Worm (Caenorhabditis elegans) whole organism, early embryonic: ENCODE data around the gene F37C12.10.

Experiments used
- B0310.2 ChIP-seq: sonication (generic microtip); optimal IDR thresholded peaks from 2 replicates; lab custom pipeline; 2016; ENCODE audit warnings: mild to moderate bottlenecking, missing genetic modification characterization, missing compliant biosample characterization
- F13C5.2 ChIP-seq: sonication (generic microtip); optimal IDR thresholded peaks from 2 replicates; lab custom pipeline; 2017; ENCODE audit warnings: mild to moderate bottlenecking, missing genetic modification characterization, inconsistent platforms, missing compliant biosample characterization
- aly-1 ChIP-seq: sonication (generic microtip); optimal IDR thresholded peaks from 2 replicates; lab custom pipeline; 2016; ENCODE audit warnings: missing genetic modification characterization, missing compliant biosample characterization
- ama-1 ChIP-seq: fragments of 150-350 bp; optimal IDR thresholded peaks from 2 replicates; lab custom pipeline; 2014
- ceh-13 ChIP-seq: fragments of 200-800 bp; sonication (Bioruptor generic); optimal IDR thresholded peaks from 2 replicates; lab custom pipeline; 2018; ENCODE audit warnings: mild to moderate bottlenecking, missing genetic modification characterization, missing compliant biosample characterization
- ceh-36 ChIP-seq: sonication (generic microtip); optimal IDR thresholded peaks from 2 replicates; lab custom pipeline; 2016; ENCODE audit warnings: missing genetic modification characterization, inconsistent platforms, missing compliant biosample characterization
- ets-7 ChIP-seq: sonication (generic microtip); optimal IDR thresholded peaks from 2 replicates; lab custom pipeline; 2016; ENCODE audit warnings: missing genotype, missing genetic modification characterization, missing compliant biosample characterization
- flt-1 ChIP-seq: fragments of 200-800 bp; sonication (Bioruptor generic); IDR thresholded peaks from 2 replicates; pipeline ENCODE4 v1.3.6; 2022; ENCODE audit warnings: missing genetic modification characterization, missing compliant biosample characterization
- hmbx-1 ChIP-seq: sonication (generic microtip); optimal IDR thresholded peaks from 2 replicates; lab custom pipeline; 2016; ENCODE audit warnings: mild to moderate bottlenecking, missing genetic modification characterization, missing compliant biosample characterization
- hmg-4 ChIP-seq: fragments of 200-800 bp; sonication (Bioruptor generic); optimal IDR thresholded peaks from 2 replicates; lab custom pipeline; 2018; ENCODE audit warnings: mild to moderate bottlenecking, missing genetic modification characterization, missing compliant biosample characterization
- hnd-1 ChIP-seq: sonication (generic microtip); optimal IDR thresholded peaks from 2 replicates; lab custom pipeline; 2016; ENCODE audit warnings: missing genetic modification characterization, missing compliant biosample characterization
- pes-1 ChIP-seq: fragments of 200-800 bp; sonication (Bioruptor generic); IDR thresholded peaks from 2 replicates; pipeline ENCODE4 v1.3.6; 2022; ENCODE audit warnings: missing genetic modification reagents, missing genetic modification characterization, missing compliant biosample characterization
- scrt-1 ChIP-seq: fragments of 200-800 bp; sonication (Bioruptor generic); IDR thresholded peaks from 2 replicates; pipeline ENCODE4 v1.3.6; 2022; ENCODE audit warnings: missing genetic modification characterization, missing compliant biosample characterization
- sea-1 ChIP-seq: fragments of 200-800 bp; sonication (Bioruptor generic); conservative IDR thresholded peaks from 2 replicates; pipeline ENCODE4 v1.3.6; 2022; ENCODE audit warnings: missing genetic modification characterization, missing compliant biosample characterization
- tbx-11 ChIP-seq: fragments of 200-800 bp; sonication (Bioruptor generic); IDR thresholded peaks from 2 replicates; pipeline ENCODE4 v1.3.6; 2022; ENCODE audit warnings: missing genetic modification characterization, missing compliant biosample characterization
- tbx-37 ChIP-seq: fragments of 200-800 bp; sonication (Bioruptor generic); conservative IDR thresholded peaks from 2 replicates; pipeline ENCODE4 v1.3.6; 2022; ENCODE audit warnings: missing genetic modification reagents, missing genetic modification characterization, missing compliant biosample characterization
- tra-4 ChIP-seq: sonication (generic microtip); optimal IDR thresholded peaks from 2 replicates; lab custom pipeline; 2017; ENCODE audit warnings: missing genetic modification characterization, missing compliant biosample characterization

The F37C12.10 gene

DNA sequence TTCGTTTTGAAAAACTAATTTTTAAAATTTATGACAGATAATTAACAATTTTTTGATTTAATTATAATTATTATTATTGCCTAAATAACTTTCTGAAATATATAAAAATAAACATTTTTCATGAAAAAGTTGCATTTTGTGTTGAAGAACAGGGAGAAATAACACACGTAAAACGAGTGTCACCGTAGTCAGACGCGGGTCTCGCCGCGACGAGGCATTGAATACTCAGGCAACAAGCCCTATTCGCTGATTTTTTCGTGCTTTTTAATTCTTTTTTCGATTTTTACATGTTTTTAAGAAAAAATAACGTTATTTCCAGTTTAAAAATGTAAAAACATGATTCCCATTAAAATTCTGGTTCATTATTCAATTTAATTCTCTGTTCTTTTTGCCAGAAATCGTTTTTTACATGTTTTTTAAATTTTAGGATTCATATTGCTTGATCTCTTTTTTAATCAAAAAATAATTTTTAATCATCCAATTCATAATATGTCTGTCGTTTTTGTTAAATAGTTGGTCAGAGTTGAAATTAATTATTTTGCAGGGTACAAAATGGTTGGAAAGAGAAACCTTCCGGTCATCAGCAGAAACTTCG is 19.8 kb upstream of the F37C12.10 start, which contains the start of gene rpl-6:
Gene rpl-6 (plus strand): TSS at position 545 of the 595 bp plus-strand sequence.
- TF ChIP-seq ets-7 (tag; lab: Kevin White, UChicago) (no peak), F13C5.2 (peak; percentile 69), sea-1 (GFP tag; lab: Robert Waterston, UW) (no peak), hnd-1 (no peak), aly-1 (no peak), ceh-13 (GFP tag; lab: Kevin White, UChicago) (no peak), ceh-36 (no peak)

DNA sequence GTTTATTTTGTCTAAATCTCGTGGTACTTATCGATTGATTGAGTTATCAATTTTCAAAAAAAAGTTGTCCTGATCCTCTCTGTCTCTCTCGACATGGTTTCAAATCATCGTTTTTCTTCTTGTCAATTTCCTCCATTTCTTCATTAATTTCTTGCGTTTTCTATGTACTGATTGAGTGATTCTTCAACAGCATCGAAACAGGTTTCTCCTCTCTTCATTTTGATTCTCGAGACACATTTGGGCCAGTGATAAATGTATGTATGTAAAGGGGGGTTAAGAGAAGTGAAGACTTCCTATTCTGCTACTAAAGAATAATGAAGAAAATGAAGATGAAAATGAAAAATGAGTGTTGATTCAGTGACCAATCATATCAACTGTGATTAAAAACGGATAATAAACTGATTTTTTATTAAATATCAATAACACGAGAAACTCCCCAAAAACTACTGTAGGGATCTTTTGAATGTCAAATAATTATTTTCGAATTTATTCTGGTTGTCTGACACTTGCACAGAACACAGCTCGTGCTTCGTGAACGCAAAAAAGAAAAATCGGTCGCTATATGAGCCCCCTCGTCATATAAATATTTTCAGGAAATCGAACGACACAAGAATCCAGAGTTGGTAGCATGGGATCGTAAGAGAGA is 15.1 kb upstream of the F37C12.10 start:
- no peak for TF ChIP-seq tbx-37 (GFP tag; lab: Robert Waterston, UW)
- no peak for TF ChIP-seq flt-1 (GFP tag; lab: Robert Waterston, UW)
- TF ChIP-seq tra-4 (tag; lab: Kevin White, UChicago) = no peak
- TF ChIP-seq B0310.2 = no peak
- TF ChIP-seq pes-1 = no peak
- TF ChIP-seq ceh-13 (GFP tag; lab: Kevin White, UChicago) = no peak
- TF ChIP-seq aly-1 = no peak
- no peak for TF ChIP-seq tbx-11 (GFP tag; lab: Robert Waterston, UW)
- TF ChIP-seq ama-1 = no peak
- TF ChIP-seq ceh-36 = no peak
- no peak for TF ChIP-seq scrt-1 (GFP tag; lab: Robert Waterston, UW)
- no peak for TF ChIP-seq F13C5.2
- TF ChIP-seq hnd-1 = no peak
- TF ChIP-seq hmbx-1 (tag; lab: Kevin White, UChicago) = no peak
- TF ChIP-seq ets-7 (tag; lab: Kevin White, UChicago) = no peak
- TF ChIP-seq hmg-4 = no peak
- TF ChIP-seq sea-1 (GFP tag; lab: Robert Waterston, UW) = no peak

DNA sequence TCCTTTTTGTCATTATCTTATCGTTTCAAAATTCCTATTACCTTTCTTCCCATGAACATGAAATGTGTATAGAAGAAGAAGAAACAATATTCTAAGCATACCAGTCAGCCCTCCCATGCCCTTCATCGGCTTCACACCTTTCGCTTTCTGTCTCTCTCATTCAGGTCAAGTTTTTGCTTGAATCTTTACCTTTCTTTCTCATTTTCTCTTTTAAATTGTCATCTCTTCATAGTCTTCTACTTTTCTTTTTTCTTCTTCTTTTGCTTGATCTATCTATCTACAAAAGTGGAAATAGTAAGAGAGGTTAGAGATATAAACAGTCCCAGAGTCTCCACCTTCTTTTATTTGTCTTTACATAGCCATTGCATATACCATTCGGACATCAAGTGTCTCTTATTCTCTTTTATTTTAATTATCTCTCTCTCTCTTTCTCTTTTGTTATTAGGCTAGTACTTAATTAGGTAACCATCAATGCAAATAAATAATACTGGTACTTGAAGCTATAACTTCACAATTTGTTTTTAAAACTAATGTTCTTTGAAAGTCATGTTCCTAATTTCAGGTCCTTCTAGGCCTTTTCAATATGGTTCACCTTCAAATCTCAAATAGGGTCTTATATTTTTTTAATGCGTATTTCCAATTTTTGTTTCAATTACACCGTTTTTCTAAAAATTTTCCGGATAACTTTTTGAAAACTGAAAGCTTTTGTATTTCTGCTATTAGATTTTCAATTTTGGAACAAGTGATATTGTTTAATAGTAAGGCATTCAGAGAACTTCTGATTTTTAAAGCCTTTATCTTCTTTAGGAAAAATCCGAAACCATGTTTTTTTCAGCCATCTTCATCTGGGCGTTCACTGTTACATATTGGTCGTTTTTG is 13.4 kb upstream of the F37C12.10 start, which contains the start of gene dpy-31:
Gene dpy-31 (plus strand): TSS at position 829 of the 879 bp plus-strand sequence.
- no peak for TF ChIP-seq tbx-11 (GFP tag; lab: Robert Waterston, UW)
- no peak for TF ChIP-seq scrt-1 (GFP tag; lab: Robert Waterston, UW)
- TF ChIP-seq ets-7 (tag; lab: Kevin White, UChicago) = no peak
- no peak for TF ChIP-seq hmg-4
- TF ChIP-seq ama-1 = no peak
- no peak for TF ChIP-seq ceh-36
- TF ChIP-seq hnd-1 = no peak
- no peak for TF ChIP-seq B0310.2
- TF ChIP-seq aly-1 = no peak
- TF ChIP-seq tbx-37 (GFP tag; lab: Robert Waterston, UW) = no peak
- no peak for TF ChIP-seq F13C5.2
- no peak for TF ChIP-seq hmbx-1 (tag; lab: Kevin White, UChicago)

DNA sequence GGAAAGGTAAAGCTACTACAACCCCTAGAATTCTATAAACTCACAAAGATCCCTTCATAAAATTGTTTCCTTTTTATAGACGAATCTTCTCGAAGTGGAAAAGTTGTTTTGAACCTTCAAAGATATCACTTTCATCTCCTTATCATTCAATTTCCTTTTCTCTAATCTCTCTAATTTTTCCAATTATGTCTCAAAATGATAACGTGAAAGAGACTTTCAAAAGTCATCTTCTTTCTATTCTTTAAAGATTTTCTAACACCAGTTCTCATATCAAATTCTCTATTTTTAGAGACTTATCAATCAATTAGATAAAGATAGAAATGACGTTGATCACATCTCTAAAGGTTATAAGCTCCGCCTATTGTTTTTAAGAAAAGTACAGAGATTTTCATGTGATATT is 11.3 kb upstream of the F37C12.10 start:
- TF ChIP-seq tra-4 (tag; lab: Kevin White, UChicago) = no peak
- TF ChIP-seq ets-7 (tag; lab: Kevin White, UChicago) = no peak

DNA sequence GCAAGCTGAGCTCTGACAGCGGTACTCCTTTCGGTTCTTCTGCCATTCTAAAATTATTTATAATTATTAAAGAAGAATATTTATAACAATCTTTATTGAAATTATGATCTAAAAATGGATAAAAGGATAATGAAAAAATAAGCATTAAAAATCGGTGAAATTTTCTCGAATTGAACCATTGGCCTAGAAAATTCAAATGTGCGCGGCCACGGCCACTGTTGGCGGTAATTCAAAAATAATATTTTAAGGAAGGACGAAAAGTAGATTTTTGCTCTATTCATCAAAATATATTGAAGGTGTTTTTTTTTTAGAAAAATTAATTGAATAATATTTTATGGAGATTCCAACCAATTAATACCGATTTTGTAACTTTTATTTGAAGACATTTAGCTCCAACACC is 10.7 kb upstream of the F37C12.10 start, which contains the start of gene pfd-5:
Gene pfd-5 (minus strand): TSS at position 47 of the 400 bp plus-strand sequence.
- TF ChIP-seq B0310.2 = no peak
- TF ChIP-seq sea-1 (GFP tag; lab: Robert Waterston, UW) = 0 out of 2 replicates have a peak, but pooled peaks have one; percentile 11
- TF ChIP-seq tbx-37 (GFP tag; lab: Robert Waterston, UW) = peak; percentile 95
- peak; percentile 77 for TF ChIP-seq pes-1
- peak; percentile 0 for TF ChIP-seq hmbx-1 (tag; lab: Kevin White, UChicago)
- peak; percentile 35 for TF ChIP-seq F13C5.2
- no peak for TF ChIP-seq ets-7 (tag; lab: Kevin White, UChicago)

DNA sequence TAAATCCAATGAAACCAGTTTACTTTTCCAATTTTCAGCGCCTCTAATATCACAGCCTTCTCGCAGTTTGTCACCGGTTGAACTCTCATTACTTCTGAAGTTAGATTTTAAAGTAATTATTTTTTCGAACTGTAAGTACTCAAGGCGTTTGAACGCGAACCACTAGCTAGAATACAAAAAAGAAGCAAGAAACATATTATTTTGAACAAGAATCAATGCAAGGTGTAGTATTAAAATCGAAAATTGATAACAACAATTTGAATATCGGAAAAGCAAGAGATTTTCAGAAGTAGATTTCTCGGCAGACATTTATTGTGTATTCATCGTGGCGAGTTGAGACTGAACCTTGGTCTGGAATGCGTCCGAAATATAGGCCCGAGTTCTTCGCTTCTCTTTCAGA is 9.8 kb upstream of the F37C12.10 start, which contains the start of gene exos-9:
Gene exos-9 (minus strand): TSS at position 101 of the 400 bp plus-strand sequence.
- TF ChIP-seq ceh-36 (no peak), ceh-13 (GFP tag; lab: Kevin White, UChicago) (no peak), ama-1 (no peak), tbx-11 (GFP tag; lab: Robert Waterston, UW) (no peak), scrt-1 (GFP tag; lab: Robert Waterston, UW) (no peak), flt-1 (GFP tag; lab: Robert Waterston, UW) (no peak), ets-7 (tag; lab: Kevin White, UChicago) (no peak), tra-4 (tag; lab: Kevin White, UChicago) (no peak), hmg-4 (no peak), tbx-37 (GFP tag; lab: Robert Waterston, UW) (no peak), hmbx-1 (tag; lab: Kevin White, UChicago) (no peak), sea-1 (GFP tag; lab: Robert Waterston, UW) (no peak), aly-1 (no peak), F13C5.2 (no peak), hnd-1 (no peak), B0310.2 (no peak), pes-1 (no peak)

DNA sequence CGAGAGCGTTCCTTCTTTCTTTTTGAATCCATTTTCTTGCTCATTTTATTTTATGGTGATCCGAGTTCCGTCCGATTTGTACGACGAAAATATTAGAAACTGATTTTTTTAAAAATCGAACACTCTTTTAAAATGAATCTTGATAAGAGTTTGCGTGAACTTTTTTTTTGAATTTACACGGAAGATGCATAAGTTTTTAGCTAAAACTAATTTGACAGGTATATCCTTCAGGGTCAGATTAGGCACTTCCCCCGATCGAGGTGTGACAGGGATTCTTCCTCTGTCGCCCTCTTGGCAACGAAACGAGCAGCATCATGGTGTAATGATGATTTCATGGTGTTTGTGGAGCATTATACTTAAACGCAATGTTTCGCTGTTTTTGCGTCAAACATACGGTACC is 7.1 kb upstream of the F37C12.10 start, which contains the start of gene F37C12.18:
Gene F37C12.18 (minus strand): TSS at position 101 of the 400 bp plus-strand sequence.
- TF ChIP-seq tra-4 (tag; lab: Kevin White, UChicago) = no peak
- TF ChIP-seq tbx-11 (GFP tag; lab: Robert Waterston, UW) = no peak
- no peak for TF ChIP-seq B0310.2
- TF ChIP-seq hmbx-1 (tag; lab: Kevin White, UChicago) = no peak
- no peak for TF ChIP-seq pes-1
- TF ChIP-seq ceh-36 = no peak
- TF ChIP-seq tbx-37 (GFP tag; lab: Robert Waterston, UW) = no peak
- no peak for TF ChIP-seq ets-7 (tag; lab: Kevin White, UChicago)
- TF ChIP-seq sea-1 (GFP tag; lab: Robert Waterston, UW) = no peak
- no peak for TF ChIP-seq flt-1 (GFP tag; lab: Robert Waterston, UW)
- TF ChIP-seq aly-1 = no peak
- TF ChIP-seq F13C5.2 = no peak
- TF ChIP-seq ceh-13 (GFP tag; lab: Kevin White, UChicago) = no peak
- no peak for TF ChIP-seq ama-1
- no peak for TF ChIP-seq scrt-1 (GFP tag; lab: Robert Waterston, UW)
- no peak for TF ChIP-seq hnd-1
- no peak for TF ChIP-seq hmg-4
